Fruit fly (Drosophila melanogaster) whole organism, wandering third instar larva: ENCODE data around the gene Cyp9f2.

Source experiments
- Abd-B ChIP-seq: fragments of >200 bp; optimal IDR thresholded peaks from 2 replicates; lab custom pipeline; 2017; ENCODE audit warnings: missing biosample characterization, missing genetic modification characterization
- CG32264 ChIP-seq: fragments of 200-800 bp; sonication (Bioruptor generic); optimal IDR thresholded peaks from 2 replicates; lab custom pipeline; 2016; ENCODE audit warnings: missing biosample characterization, missing genetic modification characterization
- CG9705 ChIP-seq: fragments of 200-800 bp; sonication (Bioruptor generic); optimal IDR thresholded peaks from 2 replicates; lab custom pipeline; 2018; ENCODE audit warnings: missing biosample characterization, mild to moderate bottlenecking, missing genetic modification characterization
- CrebA ChIP-seq: fragments of 200-800 bp; sonication (Bioruptor generic); optimal IDR thresholded peaks from 2 replicates; lab custom pipeline; 2016; ENCODE audit warnings: missing biosample characterization, mild to moderate bottlenecking, missing genetic modification characterization, borderline replicate concordance
- Dfd ChIP-seq: fragments of >200 bp; optimal IDR thresholded peaks from 2 replicates; lab custom pipeline; 2017; ENCODE audit warnings: missing biosample characterization, missing genetic modification characterization
- Dif ChIP-seq: fragments of 200-275, 200-300 bp; sonication (Bioruptor generic); optimal IDR thresholded peaks from 2 replicates; lab custom pipeline; 2018; ENCODE audit warnings: missing biosample characterization, missing genetic modification characterization; ENCODE audit not compliant: partially characterized antibody
- GATAd ChIP-seq: sonication (Bioruptor generic); optimal IDR thresholded peaks from 2 replicates; lab custom pipeline; 2016; ENCODE audit warnings: missing biosample characterization, missing genetic modification characterization
- HLH106 ChIP-seq: fragments of 200-800 bp; optimal IDR thresholded peaks from 3 replicates; lab custom pipeline; 2019; ENCODE audit warnings: missing biosample characterization, mild to moderate bottlenecking, missing genetic modification characterization, moderate library complexity
- Hnf4 ChIP-seq: fragments of 200-800 bp; sonication (Bioruptor generic); optimal IDR thresholded peaks from 2 replicates; lab custom pipeline; 2016; ENCODE audit warnings: missing biosample characterization, mild to moderate bottlenecking, missing genetic modification characterization
- Hr78 ChIP-seq: fragments of >200 bp; optimal IDR thresholded peaks from 2 replicates; lab custom pipeline; 2017; ENCODE audit warnings: missing biosample characterization, missing genetic modification characterization
- Hr83 ChIP-seq: fragments of 200-300 bp; sonication (Bioruptor generic); optimal IDR thresholded peaks from 2 replicates; lab custom pipeline; 2016; ENCODE audit warnings: missing biosample characterization, mild to moderate bottlenecking, missing genetic modification characterization, moderate library complexity; ENCODE audit not compliant: poor library complexity, severe bottlenecking
- Jra ChIP-seq: sonication (Bioruptor generic); optimal IDR thresholded peaks from 2 replicates; lab custom pipeline; 2016; ENCODE audit warnings: missing biosample characterization, missing genetic modification characterization
- Mio ChIP-seq: sonication (Bioruptor generic); optimal IDR thresholded peaks from 2 replicates; lab custom pipeline; 2016; ENCODE audit warnings: missing biosample characterization, missing genetic modification characterization
- Myc ChIP-seq: fragments of >200 bp; optimal IDR thresholded peaks from 2 replicates; lab custom pipeline; 2017
- N ChIP-seq: fragments of >200 bp; optimal IDR thresholded peaks from 2 replicates; lab custom pipeline; 2018; ENCODE audit warnings: missing biosample characterization, missing external identifiers, missing genetic modification characterization
- OdsH ChIP-seq: fragments of 200-800 bp; sonication (Bioruptor generic); optimal IDR thresholded peaks from 2 replicates; lab custom pipeline; 2016; ENCODE audit warnings: missing biosample characterization, mild to moderate bottlenecking, missing genetic modification characterization
- Rel ChIP-seq, 2 experiments: fragments of 200-800 bp; sonication (Bioruptor generic) in 1 of 2; optimal IDR thresholded peaks; 2 replicates in 1 of 2; 3 replicates in 1 of 2; lab custom pipeline; 2016 to 2019; ENCODE audit warnings: mild to moderate bottlenecking in 2 of 2, missing biosample characterization in 2 of 2, missing genetic modification characterization in 2 of 2, moderate library complexity in 1 of 2
- Sp1 ChIP-seq: fragments of 200-800 bp; sonication (Bioruptor generic); optimal IDR thresholded peaks from 3 replicates; lab custom pipeline; 2019; ENCODE audit warnings: missing biosample characterization, mild to moderate bottlenecking, missing genetic modification characterization, moderate library complexity
- Vsx2 ChIP-seq: fragments of 200-300, 225-300 bp; sonication (Bioruptor generic); optimal IDR thresholded peaks from 2 replicates; lab custom pipeline; 2018; ENCODE audit warnings: missing biosample characterization, missing genetic modification characterization; ENCODE audit not compliant: partially characterized antibody
- br ChIP-seq: fragments of 200-800 bp; sonication (Bioruptor generic); optimal IDR thresholded peaks from 2 replicates; lab custom pipeline; 2016; ENCODE audit warnings: missing biosample characterization, missing genetic modification characterization
- brk ChIP-seq: fragments of 200-800 bp; sonication (Bioruptor generic); optimal IDR thresholded peaks from 2 replicates; lab custom pipeline; 2016; ENCODE audit warnings: missing biosample characterization, mild to moderate bottlenecking, missing genetic modification characterization
- dl ChIP-seq, 2 experiments: fragments of 175-275, 200-275 bp in 1 of 2; fragments of 200-275 bp in 1 of 2; sonication (Bioruptor generic); optimal IDR thresholded peaks; lab custom pipeline; 2018; ENCODE audit warnings: mild to moderate bottlenecking in 2 of 2, missing biosample characterization in 2 of 2, missing genetic modification characterization in 2 of 2, moderate library complexity in 2 of 2; ENCODE audit not compliant: partially characterized antibody in 2 of 2, insufficient read depth in 1 of 2
- dmrt93B ChIP-seq: fragments of 200-800 bp; sonication (Bioruptor generic); optimal IDR thresholded peaks from 2 replicates; lab custom pipeline; 2018; ENCODE audit warnings: missing biosample characterization, mild to moderate bottlenecking, missing genetic modification characterization
- ey ChIP-seq: fragments of 200-800 bp; sonication (Bioruptor generic); optimal IDR thresholded peaks from 2 replicates; lab custom pipeline; 2016; ENCODE audit warnings: missing biosample characterization, missing genetic modification characterization
- foxo ChIP-seq, 2 experiments: fragments of 200-800 bp; sonication (Bioruptor generic); optimal IDR thresholded peaks; 2 replicates in 1 of 2; 3 replicates in 1 of 2; lab custom pipeline; 2016 to 2017; ENCODE audit warnings: missing biosample characterization in 2 of 2, missing genetic modification characterization in 2 of 2
- fru ChIP-seq: fragments of 200-800 bp; sonication (Bioruptor generic); optimal IDR thresholded peaks from 3 replicates; lab custom pipeline; 2016; ENCODE audit warnings: missing biosample characterization, mild to moderate bottlenecking, missing genetic modification characterization
- h ChIP-seq: fragments of 200-800 bp; sonication (Bioruptor generic); optimal IDR thresholded peaks from 3 replicates; lab custom pipeline; 2016; ENCODE audit warnings: missing biosample characterization, mild to moderate bottlenecking, missing genetic modification characterization
- jim ChIP-seq: fragments of 175-275, 200-325 bp; sonication (Bioruptor generic); optimal IDR thresholded peaks from 2 replicates; lab custom pipeline; 2016; ENCODE audit warnings: missing biosample characterization, mild to moderate bottlenecking, missing genetic modification characterization
- lola ChIP-seq: fragments of >200 bp; optimal IDR thresholded peaks from 2 replicates; lab custom pipeline; 2017; ENCODE audit warnings: missing biosample characterization, missing genetic modification characterization
- pan ChIP-seq: fragments of >200 bp; optimal IDR thresholded peaks from 2 replicates; lab custom pipeline; 2017
- psq ChIP-seq: fragments of 200-800 bp; sonication (Bioruptor generic); optimal IDR thresholded peaks from 3 replicates; lab custom pipeline; 2017; ENCODE audit warnings: missing biosample characterization, mild to moderate bottlenecking, missing genetic modification characterization, moderate library complexity
- rgr ChIP-seq: fragments of 200-800 bp; sonication (Bioruptor generic); optimal IDR thresholded peaks from 3 replicates; lab custom pipeline; 2016; ENCODE audit warnings: missing biosample characterization, mild to moderate bottlenecking, missing genetic modification characterization
- sage ChIP-seq: fragments of 200-800 bp; sonication (Bioruptor generic); optimal IDR thresholded peaks from 2 replicates; lab custom pipeline; 2016; ENCODE audit warnings: missing biosample characterization, mild to moderate bottlenecking, missing genetic modification characterization
- sv ChIP-seq: fragments of 200-800 bp; sonication (Bioruptor generic); optimal IDR thresholded peaks from 3 replicates; lab custom pipeline; 2016; ENCODE audit warnings: missing biosample characterization, missing genetic modification characterization
- tai ChIP-seq: sonication (Bioruptor generic); optimal IDR thresholded peaks from 2 replicates; lab custom pipeline; 2016; ENCODE audit warnings: missing biosample characterization, missing genetic modification characterization
- usp ChIP-seq: fragments of >200 bp; optimal IDR thresholded peaks from 2 replicates; lab custom pipeline; 2017; ENCODE audit warnings: missing biosample characterization, missing genetic modification characterization
- woc ChIP-seq: sonication (Bioruptor generic); optimal IDR thresholded peaks from 2 replicates; lab custom pipeline; 2016; ENCODE audit warnings: missing biosample characterization, mild to moderate bottlenecking, missing genetic modification characterization

Gene Cyp9f2

DNA sequence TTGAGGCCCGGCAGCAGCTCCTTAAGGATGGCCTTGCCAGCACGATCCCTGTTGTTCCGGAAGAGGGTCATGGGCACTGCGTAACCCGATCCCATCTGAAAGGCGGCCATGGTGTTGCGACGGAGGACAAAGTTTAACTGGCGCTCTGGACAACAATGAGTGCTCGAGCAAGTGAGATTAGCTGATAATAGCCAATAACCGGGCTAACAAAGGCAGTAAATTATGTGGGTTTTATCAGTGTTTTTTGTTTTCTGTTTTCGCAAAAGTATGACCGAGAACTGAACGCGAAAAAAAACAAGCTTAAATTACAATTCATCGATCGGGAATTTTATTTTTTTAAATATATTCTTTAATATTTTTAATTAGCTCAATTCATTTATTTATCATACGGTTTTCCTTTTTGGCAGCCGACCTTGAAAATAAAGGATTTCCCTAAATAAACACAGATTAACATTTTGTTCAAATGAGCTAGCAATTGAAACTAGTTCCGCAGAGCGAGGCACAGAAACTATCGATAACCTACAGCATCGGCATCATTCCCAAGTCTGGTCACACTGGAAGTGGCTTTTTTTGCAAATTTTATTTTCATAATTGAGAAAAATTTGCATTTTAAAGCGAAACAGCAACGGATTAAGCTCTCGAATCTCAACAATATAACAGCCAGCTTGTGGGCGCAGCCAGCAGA lies 7.6 kb upstream of the Cyp9f2 start, which contains the start of the genes Dip-C and pps:
TSS of gene Dip-C (minus strand) at position 486 of the 685 bp plus-strand sequence.
TSS of gene pps (plus strand) at position 555 of the 685 bp plus-strand sequence.
- no peak for TF ChIP-seq Hr83
- TF ChIP-seq Rel (GFP tag; optimal IDR thresholded peaks at IDR 0.05; lab: Kevin White, UChicago): no peak
- peak; percentile 83 for TF ChIP-seq Rel (tag; optimal IDR thresholded peaks at IDR 0.05; lab: Kevin White, UChicago)
- TF ChIP-seq Sp1 (GFP tag; lab: Kevin White, UChicago): peak; percentile 26
- TF ChIP-seq psq (GFP tag; lab: Kevin White, UChicago): peak; percentile 4

DNA sequence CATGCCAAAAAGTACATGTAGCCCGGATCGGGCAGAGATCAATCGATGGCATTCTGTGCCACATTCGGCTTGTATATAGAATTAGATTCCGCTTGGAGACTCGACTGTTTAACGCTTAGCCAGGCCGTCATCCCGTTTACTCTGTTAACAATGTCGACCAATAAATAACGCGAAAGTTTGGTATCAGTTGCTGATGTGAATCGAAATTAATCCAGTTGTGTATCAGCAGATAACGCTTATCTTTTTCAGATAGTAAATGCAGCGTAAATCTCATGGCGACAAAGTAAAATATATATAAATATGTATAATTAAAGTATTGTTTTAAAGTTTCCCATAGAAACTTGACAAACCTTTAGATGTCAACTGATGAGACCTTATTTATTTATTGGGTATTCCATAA lies 5.6 kb upstream of the Cyp9f2 start:
- no peak for TF ChIP-seq Abd-B (GFP tag; lab: Kevin White, UChicago)
- TF ChIP-seq psq (GFP tag; lab: Kevin White, UChicago): no peak
- TF ChIP-seq Hnf4: no peak
- TF ChIP-seq lola (GFP tag; lab: Kevin White, UChicago): no peak
- no peak for TF ChIP-seq jim
- TF ChIP-seq rgr: no peak
- TF ChIP-seq GATAd (GFP tag; lab: Kevin White, UChicago): no peak
- no peak for TF ChIP-seq OdsH
- TF ChIP-seq N: no peak
- no peak for TF ChIP-seq usp (GFP tag; lab: Kevin White, UChicago)
- TF ChIP-seq Mio (GFP tag; lab: Kevin White, UChicago): no peak
- no peak for TF ChIP-seq Myc (lab: Kevin White, UChicago)
- no peak for TF ChIP-seq tai (GFP tag; lab: Kevin White, UChicago)
- no peak for TF ChIP-seq h (GFP tag; lab: Kevin White, UChicago)

DNA sequence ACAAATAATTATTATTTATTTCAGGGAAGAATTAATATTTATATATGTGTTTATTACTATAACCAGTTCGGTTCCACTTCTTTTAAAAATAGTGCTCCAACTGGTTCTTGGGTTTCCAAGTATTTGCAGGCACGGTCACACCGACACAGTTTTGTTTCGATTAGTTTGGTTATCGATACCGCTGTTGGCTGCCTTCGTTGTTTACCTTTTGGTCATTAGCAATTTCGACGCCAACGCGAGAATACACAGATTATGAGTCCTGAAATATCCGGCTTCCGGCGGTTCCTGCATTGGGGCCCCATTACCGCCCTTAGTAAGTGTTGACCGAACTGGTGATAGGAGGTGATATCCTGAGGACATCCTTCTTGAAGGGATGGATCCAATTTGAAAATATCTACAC lies 2.3 kb upstream of the Cyp9f2 start, which contains the start of gene CG5196:
TSS of gene CG5196 (plus strand) at position 157 of the 400 bp plus-strand sequence.
- TF ChIP-seq CG9705: no peak
- TF ChIP-seq HLH106: peak; percentile 7
- TF ChIP-seq Hr78: no peak
- TF ChIP-seq Sp1 (GFP tag; lab: Kevin White, UChicago): peak; percentile 22
- TF ChIP-seq fru (GFP tag; lab: Kevin White, UChicago): peak; percentile 17
- TF ChIP-seq Rel (GFP tag; optimal IDR thresholded peaks at IDR 0.05; lab: Kevin White, UChicago): no peak
- TF ChIP-seq Rel (tag; optimal IDR thresholded peaks at IDR 0.05; lab: Kevin White, UChicago): peak; percentile 27
- TF ChIP-seq, all 38 proteins: peak for 4

DNA sequence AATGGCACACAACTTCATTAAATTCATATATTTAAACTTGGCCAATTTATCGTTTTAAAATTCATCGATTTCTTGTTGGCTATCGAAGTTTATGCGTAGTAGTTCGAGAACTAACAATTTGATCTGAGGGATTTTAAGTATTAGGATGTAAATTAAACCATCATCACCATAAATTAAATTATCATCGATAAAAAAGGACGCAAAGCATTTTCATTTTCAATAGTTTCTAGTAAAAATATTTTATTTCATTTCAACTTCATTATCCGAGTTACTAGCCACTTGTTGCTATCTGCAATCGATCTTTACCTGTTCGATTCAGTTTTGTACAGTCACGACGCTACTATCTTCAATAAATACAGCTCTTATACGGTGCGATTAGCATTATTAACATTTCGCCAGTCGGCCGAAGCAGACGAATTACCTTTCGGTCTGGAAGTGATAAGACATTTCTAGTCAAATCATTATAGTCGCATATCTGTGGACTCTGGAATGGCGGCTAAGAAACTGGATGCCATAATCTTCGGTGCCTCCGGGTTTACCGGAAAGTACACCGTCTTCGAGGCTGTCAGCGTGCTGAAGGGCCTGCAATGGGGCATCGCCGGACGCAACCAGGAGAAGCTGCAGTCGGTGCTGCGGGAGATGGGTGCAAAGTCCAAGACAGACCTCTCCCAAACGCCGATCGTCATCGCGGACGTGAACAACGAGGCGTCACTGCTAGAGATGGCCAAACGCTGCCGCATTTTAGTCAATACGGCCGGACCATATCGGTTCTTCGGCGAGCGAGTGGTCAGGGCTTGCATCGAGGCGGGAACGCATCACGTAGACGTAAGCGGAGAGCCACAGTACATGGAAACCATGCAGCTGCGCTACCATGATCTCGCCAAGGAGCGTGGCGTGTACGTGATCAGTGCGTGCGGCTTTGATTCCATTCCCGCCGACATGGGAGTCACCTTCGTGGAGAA lies 688 bp upstream of the Cyp9f2 start, which contains the start of gene CG5167:
TSS of gene CG5167 (plus strand) at position 298 of the 962 bp plus-strand sequence.
- TF ChIP-seq dmrt93B (GFP tag; lab: Kevin White, UChicago): no peak
- TF ChIP-seq Hr78: no peak
- no peak for TF ChIP-seq Jra (GFP tag; lab: Kevin White, UChicago)
- peak; percentile 45 for TF ChIP-seq HLH106
- TF ChIP-seq rgr: peak; percentile 69
- TF ChIP-seq GATAd (GFP tag; lab: Kevin White, UChicago): no peak
- TF ChIP-seq brk (GFP tag; lab: Kevin White, UChicago): no peak
- peak; percentile 54 for TF ChIP-seq psq (GFP tag; lab: Kevin White, UChicago)
- TF ChIP-seq dl (GFP tag; optimal IDR thresholded peaks at IDR 0.05; lab: Kevin White, UChicago; ENCODE audit: insufficient read depth in 1 of 2, partially characterized antibody in 2 of 2): no peak
- TF ChIP-seq Rel (GFP tag; optimal IDR thresholded peaks at IDR 0.05; lab: Kevin White, UChicago): no peak
- peak; percentile 5 for TF ChIP-seq Rel (tag; optimal IDR thresholded peaks at IDR 0.05; lab: Kevin White, UChicago)
- no peak for TF ChIP-seq Hr83
- TF ChIP-seq Mio (GFP tag; lab: Kevin White, UChicago): no peak
- TF ChIP-seq usp (GFP tag; lab: Kevin White, UChicago): no peak
- TF ChIP-seq br (GFP tag; lab: Kevin White, UChicago): peak; percentile 52
- TF ChIP-seq Hnf4: no peak
- no peak for TF ChIP-seq pan
- no peak for TF ChIP-seq jim
- TF ChIP-seq OdsH: peak; percentile 53
- TF ChIP-seq fru (GFP tag; lab: Kevin White, UChicago): peak; percentile 82
- no peak for TF ChIP-seq CrebA (GFP tag; lab: Kevin White, UChicago)
- no peak for TF ChIP-seq Dfd (GFP tag; lab: Kevin White, UChicago)
- TF ChIP-seq ey (GFP tag; lab: Kevin White, UChicago): peak; percentile 43
- TF ChIP-seq h (GFP tag; lab: Kevin White, UChicago): peak; percentile 58
- TF ChIP-seq lola (GFP tag; lab: Kevin White, UChicago): no peak
- no peak for TF ChIP-seq sage (GFP tag; lab: Kevin White, UChicago)
- TF ChIP-seq CG9705: peak; percentile 14
- peak; percentile 48 for TF ChIP-seq woc
- no peak for TF ChIP-seq Dif (GFP tag; lab: Kevin White, UChicago)
- no peak for TF ChIP-seq CG32264 (GFP tag; lab: Kevin White, UChicago)
- no peak for TF ChIP-seq tai (GFP tag; lab: Kevin White, UChicago)
- no peak for TF ChIP-seq Myc (lab: Kevin White, UChicago)
- TF ChIP-seq Vsx2 (GFP tag; lab: Kevin White, UChicago): no peak
- TF ChIP-seq N: no peak
- peak in 1 of 2 experiments; percentile 67 for TF ChIP-seq foxo (GFP tag; optimal IDR thresholded peaks at IDR 0.05; lab: Kevin White, UChicago)
- no peak for TF ChIP-seq sv
